Worm (Caenorhabditis elegans): ENCODE results near the gene ttbk-2.1.
"Not testable (repeated sequence)": the region's sequence is repeated elsewhere in the genome, so short reads cannot be mapped to it uniquely, and the experiment has no call there.

DNA sequence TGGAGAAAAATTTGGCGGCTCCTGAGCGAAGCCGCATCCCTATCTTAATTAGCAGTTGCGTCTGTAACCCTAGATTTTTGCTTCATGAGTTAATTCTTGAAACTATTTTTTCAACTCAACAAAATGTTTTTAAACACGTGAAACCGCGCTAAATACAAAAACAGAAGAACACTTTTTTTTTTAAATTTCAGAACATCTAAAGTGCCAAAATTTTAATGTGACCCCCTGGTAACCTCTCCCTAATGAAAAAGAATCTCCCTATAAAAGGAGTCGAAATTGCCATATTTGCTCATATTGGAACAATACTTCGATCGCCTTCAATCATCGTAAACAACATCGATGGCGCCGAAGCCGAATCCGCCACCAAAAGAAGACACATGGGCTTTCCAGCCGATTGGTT lies 31.9 kb upstream of the ttbk-2.1 start, which contains the start of gene nsph-4.1:
- TF ChIP-seq R02D3.7 (tag; optimal IDR thresholded peaks at IDR 0.05); elt-3 (tag; optimal IDR thresholded peaks at IDR 0.05); pha-4 (tag; optimal IDR thresholded peaks at IDR 0.05); unc-62 (GFP tag; optimal IDR thresholded peaks at IDR 0.05): not testable (repeated sequence)

All from whole organism, L3 larva.